Fruit fly (Drosophila melanogaster) whole organism, embryonic: ENCODE measurements around the gene cbt.

Experiments used
- B-H1 ChIP-seq: fragments of 200-800 bp; sonication (Bioruptor generic); IDR thresholded peaks from 3 replicates; pipeline ENCODE4 v1.3.6; 2022; ENCODE audit warnings: missing biosample characterization, missing genetic modification characterization
- CG1024 ChIP-seq: fragments of 200-800 bp; sonication (Bioruptor generic); IDR thresholded peaks from 2 replicates; pipeline ENCODE4 v1.3.6; 2022; ENCODE audit warnings: missing biosample characterization, missing genetic modification characterization
- CG10267 ChIP-seq: fragments of 200-800 bp; sonication (Bioruptor generic); optimal IDR thresholded peaks from 2 replicates; lab custom pipeline; 2018; ENCODE audit warnings: missing biosample characterization, mild to moderate bottlenecking, missing genetic modification characterization, moderate library complexity
- CG11696 ChIP-seq: fragments of 200-800 bp; sonication (Bioruptor generic); IDR thresholded peaks from 2 replicates; pipeline ENCODE4 v1.3.6; 2022; ENCODE audit warnings: missing biosample characterization, missing genetic modification characterization
- CG12942 ChIP-seq: fragments of 200-800 bp; sonication (Bioruptor generic); optimal IDR thresholded peaks from 3 replicates; lab custom pipeline; 2016; ENCODE audit warnings: missing biosample characterization, missing genetic modification characterization
- CG13424 ChIP-seq: fragments of 200-800 bp; sonication (Bioruptor generic); optimal IDR thresholded peaks from 2 replicates; lab custom pipeline; 2019; ENCODE audit warnings: missing biosample characterization, mild to moderate bottlenecking, missing genetic modification characterization, moderate library complexity
- CG13624 ChIP-seq: fragments of 200-800 bp; sonication (Bioruptor generic); optimal IDR thresholded peaks from 2 replicates; lab custom pipeline; 2016; ENCODE audit warnings: missing biosample characterization, missing genetic modification characterization
- CG15601 ChIP-seq: fragments of 200-800 bp; sonication (Bioruptor generic); optimal IDR thresholded peaks from 3 replicates; lab custom pipeline; 2019; ENCODE audit warnings: missing biosample characterization, mild to moderate bottlenecking, missing genetic modification characterization, moderate library complexity
- CG16779 ChIP-seq: fragments of 200-800 bp; sonication (Bioruptor generic); IDR thresholded peaks from 2 replicates; pipeline ENCODE4 v1.3.6; 2022; ENCODE audit warnings: missing biosample characterization, missing genetic modification characterization
- CG2202 ChIP-seq: fragments of 200-800 bp; sonication (Bioruptor generic); optimal IDR thresholded peaks from 2 replicates; lab custom pipeline; 2018; ENCODE audit warnings: missing biosample characterization, mild to moderate bottlenecking, missing genetic modification characterization
- CG31365 ChIP-seq: fragments of 200-800 bp; sonication (Bioruptor generic); optimal IDR thresholded peaks from 2 replicates; lab custom pipeline; 2018; ENCODE audit warnings: missing biosample characterization, mild to moderate bottlenecking, missing genetic modification characterization
- CG42726 ChIP-seq: fragments of 200-800 bp; sonication (Bioruptor generic); IDR thresholded peaks from 2 replicates; pipeline ENCODE4 v1.3.6; 2022; ENCODE audit warnings: missing biosample characterization, missing genetic modification characterization; ENCODE audit not compliant: partially characterized antibody
- CG6683 ChIP-seq: fragments of 200-800 bp; sonication (Bioruptor generic); optimal IDR thresholded peaks from 2 replicates; lab custom pipeline; 2017; ENCODE audit warnings: missing biosample characterization, mild to moderate bottlenecking, missing genetic modification characterization, missing genetic modification reagents
- CG7556 ChIP-seq: fragments of 200-800 bp; sonication (Bioruptor generic); optimal IDR thresholded peaks from 2 replicates; lab custom pipeline; 2017; ENCODE audit warnings: missing biosample characterization, mild to moderate bottlenecking, missing genetic modification characterization
- CG8290 ChIP-seq, 3 experiments: fragments of 200-800 bp; sonication (Bioruptor generic); optimal IDR thresholded peaks; 2 replicates each; lab custom pipeline; 2016 to 2019; ENCODE audit warnings: missing biosample characterization in 3 of 3, missing genetic modification characterization in 3 of 3, mild to moderate bottlenecking in 2 of 3, moderate library complexity in 1 of 3
- Dll ChIP-seq: fragments of 200-800 bp; sonication (Bioruptor generic); IDR thresholded peaks from 4 replicates; pipeline ENCODE4 v1.3.6; 2022; ENCODE audit warnings: missing biosample characterization, missing genetic modification characterization; ENCODE audit not compliant: partially characterized antibody
- Drgx ChIP-seq: fragments of 200-800 bp; sonication (Bioruptor generic); IDR thresholded peaks from 2 replicates; pipeline ENCODE4 v1.3.6; 2022; ENCODE audit warnings: missing biosample characterization, missing genetic modification characterization
- H15 ChIP-seq: fragments of 200-800 bp; sonication (Bioruptor generic); IDR thresholded peaks from 3 replicates; pipeline ENCODE4 v1.3.6; 2022; ENCODE audit warnings: missing biosample characterization, missing genetic modification characterization
- HLH4C ChIP-seq: fragments of 200-800 bp; sonication (Bioruptor generic); IDR thresholded peaks from 3 replicates; pipeline ENCODE4 v1.3.6; 2022; ENCODE audit warnings: missing biosample characterization, missing genetic modification characterization; ENCODE audit not compliant: partially characterized antibody
- Lhr ChIP-seq: fragments of 200-800 bp; sonication (Bioruptor generic); optimal IDR thresholded peaks from 3 replicates; lab custom pipeline; 2017; ENCODE audit warnings: mild to moderate bottlenecking, missing biosample characterization, missing genetic modification reagents, missing genetic modification characterization
- Myb ChIP-seq: fragments of 200-800 bp; sonication (Bioruptor generic); optimal IDR thresholded peaks from 2 replicates; lab custom pipeline; 2016; ENCODE audit warnings: missing biosample characterization, missing genetic modification characterization
- Optix ChIP-seq: fragments of 200-800 bp; sonication (Bioruptor generic); IDR thresholded peaks from 3 replicates; pipeline ENCODE4 v1.3.6; 2022; ENCODE audit warnings: missing biosample characterization, missing genetic modification characterization
- Ravus ChIP-seq: fragments of 200-800 bp; sonication (Bioruptor generic); IDR thresholded peaks from 2 replicates; pipeline ENCODE4 v1.3.6; 2022; ENCODE audit warnings: missing biosample characterization, missing genetic modification characterization
- Sry-δ ChIP-seq: fragments of 200-800 bp; sonication (Bioruptor generic); optimal IDR thresholded peaks from 2 replicates; lab custom pipeline; 2016; ENCODE audit warnings: missing biosample characterization, missing genetic modification characterization
- Taf1 ChIP-seq: fragments of 200-800 bp; sonication (Bioruptor generic); IDR thresholded peaks from 2 replicates; pipeline ENCODE4 v1.3.6; 2022; ENCODE audit warnings: missing biosample characterization, missing genetic modification characterization
- Vsx1 ChIP-seq: fragments of 200-800 bp; sonication (Bioruptor generic); optimal IDR thresholded peaks from 2 replicates; lab custom pipeline; 2017; ENCODE audit warnings: missing biosample characterization, mild to moderate bottlenecking, missing genetic modification characterization, missing genetic modification reagents
- Xbp1 ChIP-seq: fragments of 200-800 bp; sonication (Bioruptor generic); optimal IDR thresholded peaks from 3 replicates; lab custom pipeline; 2016; ENCODE audit warnings: missing biosample characterization, mild to moderate bottlenecking, missing genetic modification characterization
- az2 ChIP-seq: fragments of 200-800 bp; sonication (Bioruptor generic); optimal IDR thresholded peaks from 3 replicates; lab custom pipeline; 2016; ENCODE audit warnings: missing biosample characterization, missing genetic modification characterization
- crp ChIP-seq, 2 experiments: fragments of 200-800 bp; sonication (Bioruptor generic); optimal IDR thresholded peaks; 2 replicates in 1 of 2; 3 replicates in 1 of 2; lab custom pipeline; 2017; ENCODE audit warnings: missing biosample characterization in 2 of 2, missing genetic modification characterization in 2 of 2, mild to moderate bottlenecking in 1 of 2, moderate library complexity in 1 of 2
- dpn ChIP-seq, 2 experiments: fragments of 200-800 bp; sonication (Bioruptor generic); optimal IDR thresholded peaks; 3 replicates each; lab custom pipeline; 2016; ENCODE audit warnings: missing biosample characterization in 2 of 2, missing genetic modification characterization in 2 of 2
- en ChIP-seq: fragments of 200-800 bp; sonication (Bioruptor generic); optimal IDR thresholded peaks from 2 replicates; lab custom pipeline; 2016; ENCODE audit warnings: missing biosample characterization, missing genetic modification characterization
- hbn ChIP-seq: fragments of 200-800 bp; sonication (Bioruptor generic); IDR thresholded peaks from 2 replicates; pipeline ENCODE4 v1.3.6; 2022; ENCODE audit warnings: missing biosample characterization, missing genetic modification characterization; ENCODE audit not compliant: partially characterized antibody
- hkb ChIP-seq, 2 experiments: fragments of 200-800 bp in 1 of 2; fragments of >200 bp in 1 of 2; sonication (Bioruptor generic) in 1 of 2; IDR thresholded peaks in 1 of 2; optimal IDR thresholded peaks in 1 of 2; 2 replicates each; pipeline versions ENCODE4 v1.3.6 to Lab custom; 2017 to 2022; ENCODE audit warnings: missing biosample characterization in 1 of 2, missing genetic modification characterization in 1 of 2
- inv ChIP-seq: fragments of 200-800 bp; sonication (Bioruptor generic); IDR thresholded peaks from 2 replicates; pipeline ENCODE4 v1.3.6; 2022; ENCODE audit warnings: missing biosample characterization, missing genetic modification characterization; ENCODE audit not compliant: partially characterized antibody
- klu ChIP-seq: fragments of 200-800 bp; sonication (Bioruptor generic); IDR thresholded peaks from 2 replicates; pipeline ENCODE4 v1.3.6; 2022; ENCODE audit warnings: missing biosample characterization, missing genetic modification characterization
- knrl ChIP-seq: fragments of 200-800 bp; sonication (Bioruptor generic); IDR thresholded peaks from 3 replicates; pipeline ENCODE4 v1.3.6; 2022; ENCODE audit warnings: missing biosample characterization, missing genetic modification characterization; ENCODE audit not compliant: partially characterized antibody
- lbe ChIP-seq: fragments of 200-800 bp; sonication (Bioruptor generic); optimal IDR thresholded peaks from 2 replicates; lab custom pipeline; 2016; ENCODE audit warnings: missing biosample characterization, mild to moderate bottlenecking, missing genetic modification characterization
- mirr ChIP-seq: fragments of 200-800 bp; sonication (Bioruptor generic); optimal IDR thresholded peaks from 3 replicates; lab custom pipeline; 2018; ENCODE audit warnings: missing biosample characterization, mild to moderate bottlenecking, missing genetic modification characterization
- nom ChIP-seq: fragments of 200-800 bp; sonication (Bioruptor generic); optimal IDR thresholded peaks from 2 replicates; lab custom pipeline; 2017; ENCODE audit warnings: missing biosample characterization, missing genetic modification characterization, mild to moderate bottlenecking, moderate library complexity, missing genetic modification reagents
- peb ChIP-seq: fragments of 200-800 bp; sonication (Bioruptor generic); IDR thresholded peaks from 2 replicates; pipeline ENCODE4 v1.3.6; 2022; ENCODE audit warnings: missing biosample characterization, missing genetic modification characterization
- pros ChIP-seq: fragments of 200-800 bp; sonication (Bioruptor generic); optimal IDR thresholded peaks from 3 replicates; lab custom pipeline; 2019; ENCODE audit warnings: missing biosample characterization, mild to moderate bottlenecking, missing genetic modification characterization, moderate library complexity
- ro ChIP-seq: fragments of 200-800 bp; sonication (Bioruptor generic); IDR thresholded peaks from 2 replicates; pipeline ENCODE4 v1.3.6; 2022; ENCODE audit warnings: missing biosample characterization, missing genetic modification characterization
- seq ChIP-seq: fragments of 200-800 bp; sonication (Bioruptor generic); IDR thresholded peaks from 2 replicates; pipeline ENCODE4 v1.3.6; 2022; ENCODE audit warnings: missing biosample characterization, missing genetic modification characterization
- slp2 ChIP-seq: fragments of 200-800 bp; sonication (Bioruptor generic); optimal IDR thresholded peaks from 2 replicates; lab custom pipeline; 2016; ENCODE audit warnings: missing biosample characterization, missing genetic modification characterization
- sna ChIP-seq: fragments of 200-800 bp; sonication (Bioruptor generic); IDR thresholded peaks from 2 replicates; pipeline ENCODE4 v1.3.6; 2022; ENCODE audit warnings: missing biosample characterization, missing genetic modification characterization; ENCODE audit not compliant: partially characterized antibody
- usp ChIP-seq: fragments of >200 bp; optimal IDR thresholded peaks from 2 replicates; lab custom pipeline; 2017; ENCODE audit warnings: missing biosample characterization, missing genetic modification characterization
- vnd ChIP-seq: fragments of 200-800 bp; sonication (Bioruptor generic); IDR thresholded peaks from 3 replicates; pipeline ENCODE4 v1.3.6; 2022; ENCODE audit warnings: missing biosample characterization, missing genetic modification characterization; ENCODE audit not compliant: partially characterized antibody
- wek ChIP-seq: fragments of 200-800 bp; sonication (Bioruptor generic); optimal IDR thresholded peaks from 3 replicates; lab custom pipeline; 2018; ENCODE audit warnings: missing biosample characterization, mild to moderate bottlenecking, missing genetic modification characterization, moderate library complexity
- yki ChIP-seq: fragments of >200 bp; optimal IDR thresholded peaks from 3 replicates; lab custom pipeline; 2018
- zen2 ChIP-seq: fragments of 200-800 bp; sonication (Bioruptor generic); IDR thresholded peaks from 3 replicates; pipeline ENCODE4 v1.3.6; 2022; ENCODE audit warnings: missing biosample characterization, missing genetic modification characterization; ENCODE audit not compliant: partially characterized antibody

cbt gene

dm6 chr2L:471021-471479 lies 8.4 kb downstream of the cbt start (continued):
- TF ChIP-seq inv (no peak), CG31365 (tag; lab: Kevin White, UChicago) (no peak), wek (GFP tag; lab: Kevin White, UChicago) (no peak), CG7556 (GFP tag; lab: Kevin White, UChicago) (peak; percentile 69), knrl (GFP tag; lab: Robert Waterston, UW) (no peak), CG16779 (GFP tag; lab: Robert Waterston, UW) (no peak), seq (no peak), en (GFP tag; lab: Kevin White, UChicago) (no peak), az2 (GFP tag; lab: Kevin White, UChicago) (peak; percentile 39), Taf1 (GFP tag; lab: Robert Waterston, UW) (no peak), CG13424 (tag; lab: Kevin White, UChicago) (peak; percentile 78), crp (GFP tag; optimal IDR thresholded peaks at IDR 0.05; lab: Kevin White, UChicago) (no peak), peb (GFP tag; lab: Robert Waterston, UW) (no peak), mirr (no peak), Myb (GFP tag; lab: Kevin White, UChicago) (no peak), ro (GFP tag; lab: Robert Waterston, UW) (no peak), vnd (no peak), dpn (GFP tag; optimal IDR thresholded peaks at IDR 0.05; lab: Kevin White, UChicago) (peak in 1 of 2 experiments; percentile 20), nom (GFP tag; lab: Kevin White, UChicago) (no peak), Ravus (GFP tag; lab: Robert Waterston, UW) (no peak), hbn (GFP tag; lab: Robert Waterston, UW) (no peak), CG11696 (GFP tag; lab: Robert Waterston, UW) (no peak), Xbp1 (GFP tag; lab: Kevin White, UChicago) (peak; percentile 61), B-H1 (GFP tag; lab: Robert Waterston, UW) (no peak), lbe (GFP tag; lab: Kevin White, UChicago) (peak; percentile 61), slp2 (no peak), CG42726 (GFP tag; lab: Robert Waterston, UW) (no peak), Lhr (no peak), CG8290 (GFP tag; optimal IDR thresholded peaks at IDR 0.05; lab: Kevin White, UChicago) (no peak), CG8290 (tag; optimal IDR thresholded peaks at IDR 0.05; lab: Kevin White, UChicago) (no peak), klu (GFP tag; lab: Robert Waterston, UW) (no peak), usp (GFP tag; lab: Kevin White, UChicago) (no peak), Drgx (GFP tag; lab: Robert Waterston, UW) (0 out of 2 replicates have a peak, but pooled peaks have one; percentile 61), HLH4C (GFP tag; lab: Robert Waterston, UW) (no peak), pros (GFP tag; lab: Kevin White, UChicago) (no peak), CG13624 (no peak), Sry-δ (no peak), Vsx1 (GFP tag; lab: Kevin White, UChicago) (peak; percentile 9), hkb (optimal IDR thresholded peaks at IDR 0.05; lab: Kevin White, UChicago) (no peak), hkb (GFP tag; IDR thresholded peaks at IDR 0.05; lab: Robert Waterston, UW) (no peak), yki (lab: Kevin White, UChicago) (no peak), CG6683 (GFP tag; lab: Kevin White, UChicago) (peak; percentile 53), CG10267 (tag; lab: Kevin White, UChicago) (peak; percentile 50), Dll (GFP tag; lab: Robert Waterston, UW) (no peak), CG12942 (GFP tag; lab: Kevin White, UChicago) (peak; percentile 0), zen2 (no peak), sna (GFP tag; lab: Robert Waterston, UW) (no peak), H15 (no peak), Optix (no peak), CG15601 (tag; lab: Kevin White, UChicago) (peak; percentile 38), CG1024 (GFP tag; lab: Robert Waterston, UW) (0 out of 2 replicates have a peak, but pooled peaks have one; percentile 18), CG2202 (peak; percentile 22)
